Fruit fly (Drosophila melanogaster) whole organism, embryonic: ENCODE measurements around the gene Pino.
A peak's percentile ranks its signal among the peaks of the same experiment; 100 is the strongest.

ENCODE experiments used
- ATbp ChIP-seq: fragments of 200-800 bp; sonication (Bioruptor generic); optimal IDR thresholded peaks from 2 replicates; lab custom pipeline; 2017; ENCODE audit warnings: missing biosample characterization, mild to moderate bottlenecking, missing genetic modification characterization, missing genetic modification reagents
- Asciz ChIP-seq: fragments of 200-800 bp; sonication (Bioruptor generic); optimal IDR thresholded peaks from 2 replicates; lab custom pipeline; 2017; ENCODE audit warnings: missing biosample characterization, mild to moderate bottlenecking, missing genetic modification characterization, missing genetic modification reagents
- BEAF-32 ChIP-seq: fragments of 200-800 bp; sonication (Bioruptor generic); optimal IDR thresholded peaks from 3 replicates; lab custom pipeline; 2017; ENCODE audit warnings: missing biosample characterization, missing genetic modification characterization, mild to moderate bottlenecking, moderate library complexity, missing genetic modification reagents
- CG10959 ChIP-seq: fragments of 200-800 bp; sonication (Bioruptor generic); IDR thresholded peaks from 2 replicates; pipeline ENCODE4 v1.3.6; 2022; ENCODE audit warnings: missing biosample characterization, missing genetic modification characterization
- CG12391 ChIP-seq: fragments of 200-800 bp; sonication (Bioruptor generic); optimal IDR thresholded peaks from 3 replicates; lab custom pipeline; 2018; ENCODE audit warnings: missing biosample characterization, mild to moderate bottlenecking, missing genetic modification characterization, moderate library complexity
- CG13775 ChIP-seq: fragments of 200-800 bp; sonication (Bioruptor generic); optimal IDR thresholded peaks from 3 replicates; lab custom pipeline; 2017; ENCODE audit warnings: missing biosample characterization, mild to moderate bottlenecking, missing genetic modification characterization
- CG14667 ChIP-seq: fragments of 200-800 bp; sonication (Bioruptor generic); IDR thresholded peaks from 2 replicates; pipeline ENCODE4 v1.3.6; 2022; ENCODE audit warnings: missing biosample characterization, missing genetic modification characterization
- CG15073 ChIP-seq: fragments of 200-800 bp; sonication (Bioruptor generic); optimal IDR thresholded peaks from 2 replicates; lab custom pipeline; 2016; ENCODE audit warnings: missing biosample characterization, missing genetic modification characterization
- CG15601 ChIP-seq: fragments of 200-800 bp; sonication (Bioruptor generic); optimal IDR thresholded peaks from 3 replicates; lab custom pipeline; 2019; ENCODE audit warnings: missing biosample characterization, mild to moderate bottlenecking, missing genetic modification characterization, moderate library complexity
- CG17829 ChIP-seq: fragments of 200-800 bp; optimal IDR thresholded peaks from 2 replicates; lab custom pipeline; 2019; ENCODE audit warnings: missing biosample characterization, mild to moderate bottlenecking, missing genetic modification characterization, moderate library complexity
- CG18599 ChIP-seq: fragments of 200-800 bp; sonication (Bioruptor generic); optimal IDR thresholded peaks from 3 replicates; lab custom pipeline; 2017; ENCODE audit warnings: missing biosample characterization, missing genetic modification characterization, mild to moderate bottlenecking, moderate library complexity, missing genetic modification reagents
- CG31388 ChIP-seq: fragments of 200-800 bp; sonication (Bioruptor generic); optimal IDR thresholded peaks from 2 replicates; lab custom pipeline; 2016; ENCODE audit warnings: missing biosample characterization, missing genetic modification characterization
- CG31441 ChIP-seq: fragments of 200-800 bp; sonication (Bioruptor generic); IDR thresholded peaks from 2 replicates; pipeline ENCODE4 v1.3.6; 2022; ENCODE audit warnings: missing biosample characterization, missing genetic modification characterization
- CG4424 ChIP-seq: fragments of 200-800 bp; sonication (Bioruptor generic); optimal IDR thresholded peaks from 3 replicates; lab custom pipeline; 2016; ENCODE audit warnings: missing biosample characterization, missing genetic modification characterization
- CG4617 ChIP-seq: fragments of 200-800 bp; sonication (Bioruptor generic); optimal IDR thresholded peaks from 3 replicates; lab custom pipeline; 2016; ENCODE audit warnings: missing biosample characterization, missing genetic modification characterization, borderline replicate concordance
- CG6272 ChIP-seq: fragments of 200-800 bp; sonication (Bioruptor generic); IDR thresholded peaks from 2 replicates; pipeline ENCODE4 v1.3.6; 2022; ENCODE audit warnings: missing biosample characterization, missing genetic modification characterization
- CG6683 ChIP-seq: fragments of 200-800 bp; sonication (Bioruptor generic); optimal IDR thresholded peaks from 2 replicates; lab custom pipeline; 2017; ENCODE audit warnings: missing biosample characterization, mild to moderate bottlenecking, missing genetic modification characterization, missing genetic modification reagents
- CG6689 ChIP-seq: fragments of 200-800 bp; sonication (Bioruptor generic); IDR thresholded peaks from 2 replicates; pipeline ENCODE4 v1.3.6; 2022; ENCODE audit warnings: missing biosample characterization, missing genetic modification characterization
- CG7556 ChIP-seq: fragments of 200-800 bp; sonication (Bioruptor generic); optimal IDR thresholded peaks from 2 replicates; lab custom pipeline; 2017; ENCODE audit warnings: missing biosample characterization, mild to moderate bottlenecking, missing genetic modification characterization
- CG7786 ChIP-seq: fragments of 200-800 bp; sonication (Bioruptor generic); optimal IDR thresholded peaks from 2 replicates; lab custom pipeline; 2016; ENCODE audit warnings: missing biosample characterization, missing genetic modification characterization
- CG7839 ChIP-seq: fragments of 200-800 bp; sonication (Bioruptor generic); optimal IDR thresholded peaks from 3 replicates; lab custom pipeline; 2018; ENCODE audit warnings: missing biosample characterization, mild to moderate bottlenecking, missing genetic modification characterization, moderate library complexity
- CG8281 ChIP-seq: fragments of 200-800 bp; sonication (Bioruptor generic); optimal IDR thresholded peaks from 2 replicates; lab custom pipeline; 2018; ENCODE audit warnings: missing biosample characterization, mild to moderate bottlenecking, missing genetic modification characterization, moderate library complexity
- CG8388 ChIP-seq: fragments of 200-800 bp; sonication (Bioruptor generic); optimal IDR thresholded peaks from 2 replicates; lab custom pipeline; 2019; ENCODE audit warnings: missing biosample characterization, mild to moderate bottlenecking, missing genetic modification characterization, moderate library complexity
- CG8765 ChIP-seq: fragments of 200-800 bp; sonication (Bioruptor generic); IDR thresholded peaks from 2 replicates; pipeline ENCODE4 v1.3.6; 2022; ENCODE audit warnings: missing biosample characterization, missing genetic modification characterization
- Dbx ChIP-seq: fragments of 200-800 bp; sonication (Bioruptor generic); IDR thresholded peaks from 3 replicates; pipeline ENCODE4 v1.3.6; 2022; ENCODE audit warnings: missing biosample characterization, missing genetic modification characterization
- Dip3 ChIP-seq: fragments of 200-800 bp; sonication (Bioruptor generic); optimal IDR thresholded peaks from 3 replicates; lab custom pipeline; 2016; ENCODE audit warnings: missing biosample characterization, missing genetic modification characterization
- Dref ChIP-seq: fragments of 200-800 bp; sonication (Bioruptor generic); IDR thresholded peaks from 2 replicates; pipeline ENCODE4 v1.3.6; 2022; ENCODE audit warnings: missing biosample characterization, missing genetic modification characterization
- H2.0 ChIP-seq: fragments of 200-800 bp; sonication (Bioruptor generic); IDR thresholded peaks from 2 replicates; pipeline ENCODE4 v1.3.6; 2022; ENCODE audit warnings: missing biosample characterization, missing genetic modification characterization
- Med ChIP-seq: fragments of 200-800 bp; sonication (Bioruptor generic); peaks from one replicate; lab custom pipeline; 2016; ENCODE audit warnings: missing biosample characterization, missing genetic modification characterization, mild to moderate bottlenecking, inconsistent platforms, moderate library complexity
- Nf-YC ChIP-seq: fragments of 200-800 bp; optimal IDR thresholded peaks from 3 replicates; lab custom pipeline; 2019; ENCODE audit warnings: missing biosample characterization, mild to moderate bottlenecking, missing genetic modification characterization, moderate library complexity
- Six4 ChIP-seq: fragments of 200-800 bp; sonication (Bioruptor generic); optimal IDR thresholded peaks from 2 replicates; lab custom pipeline; 2016; ENCODE audit warnings: missing biosample characterization, missing genetic modification characterization
- TFAM ChIP-seq: fragments of 200-800 bp; sonication (Bioruptor generic); optimal IDR thresholded peaks from 2 replicates; lab custom pipeline; 2017; ENCODE audit warnings: missing biosample characterization, missing genetic modification characterization, inconsistent platforms
- Vsx1 ChIP-seq: fragments of 200-800 bp; sonication (Bioruptor generic); optimal IDR thresholded peaks from 2 replicates; lab custom pipeline; 2017; ENCODE audit warnings: missing biosample characterization, mild to moderate bottlenecking, missing genetic modification characterization, missing genetic modification reagents
- ac ChIP-seq: fragments of 200-800 bp; sonication (Bioruptor generic); optimal IDR thresholded peaks from 3 replicates; lab custom pipeline; 2017; ENCODE audit warnings: missing biosample characterization, mild to moderate bottlenecking, missing genetic modification characterization
- aop ChIP-seq: fragments of 200-800 bp; sonication (Bioruptor generic); IDR thresholded peaks from 2 replicates; pipeline ENCODE4 v1.3.6; 2022; ENCODE audit warnings: missing biosample characterization, missing genetic modification characterization
- az2 ChIP-seq: fragments of 200-800 bp; sonication (Bioruptor generic); optimal IDR thresholded peaks from 3 replicates; lab custom pipeline; 2016; ENCODE audit warnings: missing biosample characterization, missing genetic modification characterization
- ci ChIP-seq: fragments of 200-800 bp; sonication (Bioruptor generic); IDR thresholded peaks from 3 replicates; pipeline ENCODE4 v1.3.6; 2022; ENCODE audit warnings: missing biosample characterization, missing genetic modification characterization
- esg ChIP-seq: fragments of 200-800 bp; sonication (Bioruptor generic); conservative IDR thresholded peaks from 2 replicates; pipeline ENCODE4 v1.3.6; 2022; ENCODE audit warnings: missing biosample characterization, missing genetic modification characterization
- fd64A ChIP-seq: fragments of 200-800 bp; sonication (Bioruptor generic); optimal IDR thresholded peaks from 3 replicates; lab custom pipeline; 2018; ENCODE audit warnings: missing biosample characterization, mild to moderate bottlenecking, missing genetic modification characterization
- hbn ChIP-seq: fragments of 200-800 bp; sonication (Bioruptor generic); IDR thresholded peaks from 2 replicates; pipeline ENCODE4 v1.3.6; 2022; ENCODE audit warnings: missing biosample characterization, missing genetic modification characterization; ENCODE audit not compliant: partially characterized antibody
- nom ChIP-seq: fragments of 200-800 bp; sonication (Bioruptor generic); optimal IDR thresholded peaks from 2 replicates; lab custom pipeline; 2017; ENCODE audit warnings: missing biosample characterization, missing genetic modification characterization, mild to moderate bottlenecking, moderate library complexity, missing genetic modification reagents
- pan ChIP-seq, 4 experiments: fragments of >200 bp in 3 of 4; fragments of 200-800 bp in 1 of 4; sonication (Bioruptor generic) in 1 of 4; optimal IDR thresholded peaks in 3 of 4; IDR thresholded peaks in 1 of 4; 2 replicates each; pipeline versions ENCODE4 v1.3.6 to Lab custom; 2017 to 2022; ENCODE audit warnings: missing biosample characterization in 2 of 4, missing genetic modification characterization in 2 of 4, mixed read lengths in 1 of 4
- pho ChIP-seq: fragments of 200-800 bp; sonication (Bioruptor generic); optimal IDR thresholded peaks from 2 replicates; lab custom pipeline; 2016; ENCODE audit warnings: missing biosample characterization, missing genetic modification characterization
- rib ChIP-seq: fragments of 200-800 bp; sonication (Bioruptor generic); IDR thresholded peaks from 2 replicates; pipeline ENCODE4 v1.3.6; 2022; ENCODE audit warnings: missing biosample characterization, missing genetic modification characterization
- ro ChIP-seq: fragments of 200-800 bp; sonication (Bioruptor generic); IDR thresholded peaks from 2 replicates; pipeline ENCODE4 v1.3.6; 2022; ENCODE audit warnings: missing biosample characterization, missing genetic modification characterization
- slbo ChIP-seq: fragments of 200-800 bp; sonication (Bioruptor generic); IDR thresholded peaks from 2 replicates; pipeline ENCODE4 v1.3.6; 2022; ENCODE audit warnings: missing biosample characterization, missing genetic modification characterization
- sna ChIP-seq: fragments of 200-800 bp; sonication (Bioruptor generic); IDR thresholded peaks from 2 replicates; pipeline ENCODE4 v1.3.6; 2022; ENCODE audit warnings: missing biosample characterization, missing genetic modification characterization; ENCODE audit not compliant: partially characterized antibody
- tgo ChIP-seq: fragments of 200-800 bp; sonication (Bioruptor generic); IDR thresholded peaks from 3 replicates; pipeline ENCODE4 v1.3.6; 2022; ENCODE audit warnings: missing biosample characterization, missing genetic modification characterization
- toy ChIP-seq: fragments of 200-800 bp; sonication (Bioruptor generic); IDR thresholded peaks from 2 replicates; pipeline ENCODE4 v1.3.6; 2022; ENCODE audit warnings: missing biosample characterization, missing genetic modification characterization

Pino gene

dm6 chr2L:1077469-1077993 lies 51.2 kb downstream of the Pino start, which contains the start of the genes S and ast (continued):
- TF ChIP-seq CG8765 (no peak), CG13775 (GFP tag; lab: Kevin White, UChicago) (no peak), fd64A (GFP tag; lab: Kevin White, UChicago) (no peak), slbo (GFP tag; lab: Robert Waterston, UW) (0 out of 2 replicates have a peak, but pooled peaks have one; percentile 22), CG6683 (GFP tag; lab: Kevin White, UChicago) (no peak), nom (GFP tag; lab: Kevin White, UChicago) (peak; percentile 61), CG14667 (no peak), CG4617 (GFP tag; lab: Kevin White, UChicago) (peak; percentile 71), esg (GFP tag; lab: Robert Waterston, UW) (no peak), CG31388 (GFP tag; lab: Kevin White, UChicago) (no peak), aop (no peak), ro (GFP tag; lab: Robert Waterston, UW) (no peak), CG7786 (GFP tag; lab: Kevin White, UChicago) (no peak), CG7839 (no peak), CG6689 (GFP tag; lab: Robert Waterston, UW) (no peak), toy (GFP tag; lab: Robert Waterston, UW) (no peak), CG10959 (GFP tag; lab: Robert Waterston, UW) (no peak), sna (peak; percentile 95), CG31441 (0 out of 2 replicates have a peak, but pooled peaks have one; percentile 28), ac (GFP tag; lab: Kevin White, UChicago) (no peak), Dip3 (GFP tag; lab: Kevin White, UChicago) (no peak), ATbp (GFP tag; lab: Kevin White, UChicago) (peak; percentile 6), CG8281 (tag; lab: Kevin White, UChicago) (no peak), CG12391 (tag; lab: Kevin White, UChicago) (peak; percentile 43), CG8388 (GFP tag; lab: Kevin White, UChicago) (no peak), Vsx1 (GFP tag; lab: Kevin White, UChicago) (peak; percentile 29), az2 (GFP tag; lab: Kevin White, UChicago) (no peak), Asciz (GFP tag; lab: Kevin White, UChicago) (no peak), H2.0 (no peak), Dref (peak; percentile 95), pan (optimal IDR thresholded peaks at IDR 0.05; lab: Kevin White, UChicago) (no peak), pan (GFP tag; optimal IDR thresholded peaks at IDR 0.05 in 1 of 2, IDR thresholded peaks at IDR 0.05 in 1 of 2) (no peak), TFAM (GFP tag; lab: Kevin White, UChicago) (no peak), BEAF-32 (GFP tag; lab: Kevin White, UChicago) (peak; percentile 99), Med (GFP tag; lab: Kevin White, UChicago) (peak; percentile 93), tgo (GFP tag; lab: Robert Waterston, UW) (no peak), CG18599 (GFP tag; lab: Kevin White, UChicago) (no peak), rib (GFP tag; lab: Robert Waterston, UW) (peak; percentile 59; the same call in 1 of the 2 replicates), CG15073 (no peak), Dbx (GFP tag; lab: Robert Waterston, UW) (peak; percentile 69; the same call in 2 of the 3 replicates), CG4424 (GFP tag; lab: Kevin White, UChicago) (no peak), CG6272 (GFP tag; lab: Robert Waterston, UW) (peak; percentile 29; the same call in 1 of the 2 replicates), ci (GFP tag; lab: Robert Waterston, UW) (peak; percentile 74; the same call in 2 of the 3 replicates), pho (peak; percentile 62), CG17829 (tag; lab: Kevin White, UChicago) (peak; percentile 68), Six4 (peak; percentile 14), CG15601 (tag; lab: Kevin White, UChicago) (peak; percentile 41), CG7556 (GFP tag; lab: Kevin White, UChicago) (peak; percentile 4), Nf-YC (peak; percentile 41), hbn (peak; percentile 97)
